Fruit fly (Drosophila melanogaster) whole organism, pupa: Measurements from ENCODE around the gene daw.

Source experiments
- CG12605 ChIP-seq: fragments of 200-800 bp; sonication (Bioruptor generic); IDR thresholded peaks from 2 replicates; pipeline ENCODE4 v1.3.6; 2022; ENCODE audit warnings: missing biosample characterization, missing genetic modification characterization
- CG15710 ChIP-seq: fragments of 200-800 bp; sonication (Bioruptor generic); optimal IDR thresholded peaks from 2 replicates; lab custom pipeline; 2018; ENCODE audit warnings: missing biosample characterization, mild to moderate bottlenecking, missing genetic modification characterization, moderate library complexity
- CG8159 ChIP-seq: fragments of 200-800 bp; sonication (Bioruptor generic); optimal IDR thresholded peaks from 3 replicates; lab custom pipeline; 2018; ENCODE audit warnings: missing biosample characterization, mild to moderate bottlenecking, missing genetic modification characterization, moderate library complexity
- EcR ChIP-seq: fragments of 200-800 bp; sonication (Bioruptor generic); optimal IDR thresholded peaks from 3 replicates; lab custom pipeline; 2019; ENCODE audit warnings: missing biosample characterization, missing genetic modification characterization, mild to moderate bottlenecking, moderate library complexity, missing genetic modification reagents
- Snoo ChIP-seq: fragments of 200-800 bp; sonication (Bioruptor generic); optimal IDR thresholded peaks from 3 replicates; lab custom pipeline; 2017; ENCODE audit warnings: missing biosample characterization, mild to moderate bottlenecking, missing genetic modification characterization, inconsistent platforms
- fd96Ca ChIP-seq: fragments of 200-800 bp; sonication (Bioruptor generic); IDR thresholded peaks from 3 replicates; pipeline ENCODE4 v1.3.6; 2022; ENCODE audit warnings: missing biosample characterization, missing genetic modification characterization
- gl ChIP-seq: fragments of 200-800 bp; sonication (Bioruptor generic); optimal IDR thresholded peaks from 2 replicates; lab custom pipeline; 2018; ENCODE audit warnings: missing biosample characterization, mild to moderate bottlenecking, missing genetic modification characterization

DNA sequence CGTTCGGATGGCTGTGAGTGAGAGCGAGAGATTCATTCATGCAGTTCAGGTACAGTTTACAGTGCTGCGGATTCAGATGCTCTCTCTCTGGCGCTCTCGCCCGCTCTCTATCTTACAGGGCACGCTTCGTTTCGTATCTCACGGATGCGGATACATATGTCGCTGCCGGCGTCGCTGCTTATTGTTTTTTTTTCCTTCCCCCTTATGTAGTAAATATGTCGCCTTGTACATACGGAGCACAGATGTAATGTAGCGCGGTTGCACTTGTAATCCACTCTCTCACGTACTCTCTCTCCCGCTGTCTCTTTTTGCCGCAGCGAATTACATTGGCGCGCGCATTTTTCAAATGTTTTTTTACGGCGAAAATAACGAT lies 49.8 kb upstream of the daw start:
- TF ChIP-seq Snoo (no peak), CG8159 (tag; lab: Kevin White, UChicago) (no peak), CG12605 (no peak), CG15710 (tag; lab: Kevin White, UChicago) (no peak), EcR (peak; percentile 72), gl (tag; lab: Kevin White, UChicago) (peak; percentile 61), fd96Ca (GFP tag; lab: Robert Waterston, UW) (no peak)
